Worm (Caenorhabditis elegans) whole organism, L2 larva: ENCODE results near the gene dnj-13.
A peak's percentile ranks its signal among the peaks of the same experiment; 100 is the strongest.
"Not testable (repeated sequence)": the region's sequence is repeated elsewhere in the genome, so short reads cannot be mapped to it uniquely, and the experiment has no call there.

Experiments
- C34F6.9 ChIP-seq: fragments of 150-350 bp; optimal IDR thresholded peaks from 2 replicates; lab custom pipeline; 2014; ENCODE audit warnings: missing biosample characterization, missing genetic modification characterization
- F13H6.1 ChIP-seq: sonication (generic microtip); optimal IDR thresholded peaks from 2 replicates; lab custom pipeline; 2016; ENCODE audit warnings: missing genetic modification characterization, missing compliant biosample characterization
- R02D3.7 ChIP-seq: fragments of 150-350 bp; optimal IDR thresholded peaks from 2 replicates; lab custom pipeline; 2014; ENCODE audit warnings: missing biosample characterization, missing genetic modification characterization
- Y55F3AM.14 ChIP-seq: fragments of 200-800 bp; sonication (Bioruptor generic); optimal IDR thresholded peaks from 2 replicates; lab custom pipeline; 2018; ENCODE audit warnings: mild to moderate bottlenecking, missing genetic modification characterization, missing compliant biosample characterization
- ZK546.5 ChIP-seq: sonication (generic microtip); optimal IDR thresholded peaks from 2 replicates; lab custom pipeline; 2017; ENCODE audit warnings: missing biosample characterization, missing genetic modification characterization
- alr-1 ChIP-seq: fragments of 150-350 bp; optimal IDR thresholded peaks from 2 replicates; lab custom pipeline; 2014; ENCODE audit warnings: missing biosample characterization, missing genetic modification characterization
- aly-2 ChIP-seq: fragments of 150-350 bp; optimal IDR thresholded peaks from 2 replicates; lab custom pipeline; 2014; ENCODE audit warnings: missing biosample characterization, missing genetic modification characterization
- ama-1 ChIP-seq: fragments of 150-350 bp; optimal IDR thresholded peaks from 2 replicates; lab custom pipeline; 2018; ENCODE audit warnings: inconsistent platforms
- blmp-1 ChIP-seq: sonication (generic microtip); optimal IDR thresholded peaks from 2 replicates; lab custom pipeline; 2017; ENCODE audit warnings: missing genetic modification characterization, mild to moderate bottlenecking, missing compliant biosample characterization, antibody characterized with exemption, moderate library complexity; ENCODE audit not compliant: insufficient read depth
- ceh-82 ChIP-seq: fragments of 150-350 bp; optimal IDR thresholded peaks from 2 replicates; lab custom pipeline; 2014; ENCODE audit warnings: missing biosample characterization, missing genetic modification characterization
- dmd-4 ChIP-seq: sonication (generic microtip); optimal IDR thresholded peaks from 2 replicates; lab custom pipeline; 2017; ENCODE audit warnings: missing biosample characterization, missing genetic modification characterization
- egl-27 ChIP-seq: sonication (generic microtip); optimal IDR thresholded peaks from 3 replicates; lab custom pipeline; 2017; ENCODE audit warnings: missing biosample characterization, missing genetic modification reagents, missing genetic modification characterization
- elt-1 ChIP-seq: fragments of 150-350 bp; optimal IDR thresholded peaks from 2 replicates; lab custom pipeline; 2014; ENCODE audit warnings: missing biosample characterization, missing genetic modification characterization
- elt-3 ChIP-seq: sonication (generic microtip); optimal IDR thresholded peaks from 2 replicates; lab custom pipeline; 2017; ENCODE audit warnings: missing biosample characterization, missing genetic modification characterization
- gmeb-1 ChIP-seq: fragments of 150-350 bp; optimal IDR thresholded peaks from 2 replicates; lab custom pipeline; 2014; ENCODE audit warnings: missing biosample characterization, missing genetic modification characterization
- lin-11 ChIP-seq: fragments of 150-350 bp; sonication (generic microtip); optimal IDR thresholded peaks from 2 replicates; lab custom pipeline; 2014; ENCODE audit warnings: missing biosample characterization, missing genetic modification characterization, inconsistent platforms, mixed read lengths
- lin-13 ChIP-seq: fragments of 150-350 bp; optimal IDR thresholded peaks from 2 replicates; lab custom pipeline; 2014; ENCODE audit warnings: missing biosample characterization, missing genetic modification reagents, missing genetic modification characterization
- lin-39 ChIP-seq: fragments of 150-350 bp; optimal IDR thresholded peaks from 2 replicates; lab custom pipeline; 2014; ENCODE audit warnings: missing biosample characterization, missing genetic modification reagents, missing genetic modification characterization
- lsy-2 ChIP-seq, 2 experiments: fragments of 150-350 bp in 1 of 2; sonication (generic microtip) in 1 of 2; optimal IDR thresholded peaks; 2 replicates each; lab custom pipeline; 2014 to 2017; ENCODE audit warnings: missing biosample characterization in 2 of 2, missing genetic modification characterization in 2 of 2
- mab-5 ChIP-seq: fragments of 150-350 bp; optimal IDR thresholded peaks from 2 replicates; lab custom pipeline; 2014; ENCODE audit warnings: missing biosample characterization, missing genetic modification characterization
- nhr-10 ChIP-seq: sonication (generic microtip); optimal IDR thresholded peaks from 2 replicates; lab custom pipeline; 2017; ENCODE audit warnings: missing biosample characterization, missing genetic modification characterization
- nhr-129 ChIP-seq: fragments of 150-350 bp; optimal IDR thresholded peaks from 2 replicates; lab custom pipeline; 2014; ENCODE audit warnings: missing biosample characterization, missing genetic modification characterization
- nhr-23 ChIP-seq: fragments of 150-350 bp; optimal IDR thresholded peaks from 2 replicates; lab custom pipeline; 2014; ENCODE audit warnings: missing biosample characterization, missing genetic modification reagents, missing genetic modification characterization
- nhr-25 ChIP-seq: fragments of 150-350 bp; sonication (generic microtip); optimal IDR thresholded peaks from 3 replicates; lab custom pipeline; 2014; ENCODE audit warnings: missing biosample characterization, missing genetic modification characterization
- nhr-6 ChIP-seq: fragments of 150-350 bp; optimal IDR thresholded peaks from 2 replicates; lab custom pipeline; 2014; ENCODE audit warnings: missing biosample characterization, missing genetic modification characterization
- nhr-77 ChIP-seq: fragments of 150-350 bp; optimal IDR thresholded peaks from 2 replicates; lab custom pipeline; 2014; ENCODE audit warnings: missing biosample characterization, missing genetic modification characterization
- peb-1 ChIP-seq: fragments of 150-350 bp; optimal IDR thresholded peaks from 2 replicates; lab custom pipeline; 2014; ENCODE audit warnings: missing biosample characterization, missing genetic modification characterization
- skn-1 ChIP-seq: sonication (generic microtip); optimal IDR thresholded peaks from 2 replicates; lab custom pipeline; 2017; ENCODE audit warnings: missing biosample characterization, missing genetic modification characterization
- sma-3 ChIP-seq: sonication (generic microtip); optimal IDR thresholded peaks from 2 replicates; lab custom pipeline; 2016; ENCODE audit warnings: missing genetic modification reagents, missing genetic modification characterization, missing compliant biosample characterization
- sma-9 ChIP-seq, 2 experiments: fragments of 150-350 bp in 1 of 2; sonication (generic microtip) in 1 of 2; optimal IDR thresholded peaks; 2 replicates each; lab custom pipeline; 2014 to 2016; ENCODE audit warnings: missing genetic modification characterization in 2 of 2, mild to moderate bottlenecking in 1 of 2, missing biosample characterization in 1 of 2, missing compliant biosample characterization in 1 of 2, missing genetic modification reagents in 1 of 2, moderate library complexity in 1 of 2
- snpc-4 ChIP-seq: fragments of 150-350 bp; optimal IDR thresholded peaks from 2 replicates; lab custom pipeline; 2014; ENCODE audit warnings: missing biosample characterization, missing genetic modification characterization
- unc-39 ChIP-seq: fragments of 150-350 bp; optimal IDR thresholded peaks from 2 replicates; lab custom pipeline; 2014; ENCODE audit warnings: missing biosample characterization, missing genetic modification characterization
- unc-55 ChIP-seq: fragments of 150-350 bp; sonication (generic microtip); optimal IDR thresholded peaks from 3 replicates; lab custom pipeline; 2014; ENCODE audit warnings: missing biosample characterization, missing genetic modification reagents, missing genetic modification characterization
- unc-62 ChIP-seq: fragments of 150-350 bp; optimal IDR thresholded peaks from 2 replicates; lab custom pipeline; 2014; ENCODE audit warnings: missing biosample characterization, missing genetic modification reagents, missing genetic modification characterization
- zag-1 ChIP-seq: fragments of 150-350 bp; optimal IDR thresholded peaks from 2 replicates; lab custom pipeline; 2014; ENCODE audit warnings: missing biosample characterization, missing genetic modification characterization
- ztf-1 ChIP-seq: fragments of 200-800 bp; sonication (Bioruptor generic); conservative IDR thresholded peaks from 2 replicates; pipeline ENCODE4 v1.3.6; 2022; ENCODE audit warnings: missing genetic modification characterization, missing compliant biosample characterization
- ztf-11 ChIP-seq: sonication (generic microtip); optimal IDR thresholded peaks from 2 replicates; lab custom pipeline; 2017; ENCODE audit warnings: missing biosample characterization, missing genetic modification characterization
- ztf-4 ChIP-seq: fragments of 150-350 bp; optimal IDR thresholded peaks from 2 replicates; lab custom pipeline; 2014; ENCODE audit warnings: missing biosample characterization, missing genetic modification characterization

The dnj-13 gene

DNA sequence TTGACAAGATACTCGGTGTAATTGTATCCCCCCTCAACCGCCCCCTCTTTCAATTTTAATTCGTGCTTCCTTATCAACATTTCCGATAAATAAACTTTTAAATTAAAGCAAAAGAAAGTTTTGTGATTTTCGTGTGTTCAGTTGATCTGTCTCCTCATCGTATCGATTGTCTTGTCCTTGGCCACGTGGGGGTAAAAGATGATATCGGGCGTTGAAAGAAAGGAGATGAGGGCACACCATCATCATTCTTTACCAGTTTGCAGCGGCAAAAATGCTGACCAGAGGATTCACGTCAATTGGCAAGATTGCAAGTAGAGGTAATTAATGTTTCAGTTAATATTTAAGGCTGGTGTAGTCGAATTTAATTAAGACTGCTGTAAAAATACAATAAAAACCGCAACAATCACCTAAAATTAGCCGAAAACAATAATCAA lies 1.8 kb downstream of the dnj-13 start, which contains the start of gene F54D5.7 (continued):
- TF ChIP-seq ztf-1: 0 out of 2 replicates have a peak, but pooled peaks have one; percentile 83
- TF ChIP-seq sma-3 (GFP tag; lab: Kevin White, UChicago): peak; percentile 43
- no peak for TF ChIP-seq R02D3.7 (tag; lab: Kevin White, UChicago)
- no peak for TF ChIP-seq skn-1 (tag; lab: Kevin White, UChicago)
- peak; percentile 65 for TF ChIP-seq nhr-25
- peak; percentile 96 for TF ChIP-seq ztf-4
- peak; percentile 20 for TF ChIP-seq unc-62 (GFP tag; lab: Kevin White, UChicago)
- TF ChIP-seq nhr-10: no peak
- peak; percentile 52 for TF ChIP-seq nhr-6 (tag; lab: Kevin White, UChicago)
- no peak for TF ChIP-seq peb-1 (tag; lab: Kevin White, UChicago)
- no peak for TF ChIP-seq unc-39 (tag; lab: Kevin White, UChicago)
- TF ChIP-seq gmeb-1: peak; percentile 35
- peak; percentile 24 to 75 for TF ChIP-seq lsy-2 (tag; optimal IDR thresholded peaks at IDR 0.05; lab: Kevin White, UChicago)
- no peak for TF ChIP-seq nhr-77 (tag; lab: Kevin White, UChicago)
- TF ChIP-seq aly-2 (tag; lab: Kevin White, UChicago): peak; percentile 37

DNA sequence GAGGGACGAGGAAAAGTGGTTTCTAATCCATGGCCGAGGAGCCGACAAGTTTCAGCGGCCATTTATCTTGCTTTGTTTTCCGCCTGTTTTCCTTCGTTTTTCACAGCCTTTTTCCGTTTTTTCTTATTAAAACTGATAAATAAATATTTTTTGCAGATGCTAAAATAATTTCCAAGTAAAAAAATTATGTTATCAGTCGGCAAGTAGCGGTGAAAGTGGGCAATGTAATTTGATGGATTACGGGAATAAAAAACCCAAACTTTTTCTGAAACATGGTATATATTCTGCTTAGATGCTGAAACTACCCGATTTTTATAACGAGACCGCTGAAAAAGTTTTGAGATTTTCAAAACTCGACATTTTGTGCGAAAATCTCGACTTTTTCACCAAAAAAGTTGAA lies 6.5 kb downstream of the dnj-13 start, which contains the start of gene dhgd-1:
dhgd-1 (minus strand) TSS at position 101 of the 400 bp plus-strand sequence.
- TF ChIP-seq nhr-77 (tag; lab: Kevin White, UChicago); sma-3 (GFP tag; lab: Kevin White, UChicago); nhr-129 (tag; lab: Kevin White, UChicago): not testable (repeated sequence)

DNA sequence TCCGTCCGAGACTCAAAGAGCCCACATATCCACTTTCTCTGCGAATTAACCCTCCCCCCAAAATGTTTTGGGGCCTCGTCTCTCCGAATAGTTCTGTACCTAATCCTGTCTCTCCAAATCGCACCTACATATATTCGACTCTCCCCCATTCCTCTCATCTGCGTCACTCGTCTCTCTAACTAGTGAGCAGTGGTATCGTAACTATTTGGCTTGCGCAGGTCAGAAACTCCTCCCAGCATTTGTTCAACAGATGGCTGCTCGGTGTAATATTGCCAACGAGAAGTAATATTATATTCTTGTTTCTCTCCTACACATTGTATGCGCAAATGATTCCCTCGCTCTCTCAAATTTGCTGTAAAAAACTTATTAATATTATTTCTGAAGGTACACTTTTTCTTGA lies 10.1 kb downstream of the dnj-13 start, which contains the start of gene F54D5.24:
F54D5.24 (plus strand) TSS at position 316 of the 400 bp plus-strand sequence.
- no peak for TF ChIP-seq zag-1 (tag; lab: Kevin White, UChicago)
- TF ChIP-seq nhr-23: no peak
- no peak for TF ChIP-seq elt-3
- TF ChIP-seq dmd-4: no peak
- TF ChIP-seq ztf-11 (tag; lab: Kevin White, UChicago): no peak
- TF ChIP-seq R02D3.7 (tag; lab: Kevin White, UChicago): no peak
- TF ChIP-seq nhr-10: no peak

DNA sequence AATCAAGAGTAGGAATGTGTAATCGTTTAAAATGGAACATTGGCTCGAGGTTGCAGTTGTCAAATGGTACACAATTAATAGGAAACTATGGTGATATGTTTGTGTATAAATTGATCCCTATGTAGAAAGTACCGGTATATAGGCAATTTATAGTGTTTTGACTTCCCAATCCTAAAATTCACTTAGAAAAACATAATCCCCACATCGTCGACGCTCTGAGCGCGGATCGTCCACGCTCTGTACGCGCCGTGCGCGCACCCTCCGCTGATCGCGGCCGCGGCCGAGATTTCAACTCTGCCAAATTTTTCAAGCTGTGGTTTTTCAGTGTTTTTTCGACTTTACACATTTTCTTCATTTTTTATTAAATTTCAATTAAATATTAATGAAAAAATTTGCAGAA lies 10.8 kb downstream of the dnj-13 start, which contains the start of gene F54D5.17:
F54D5.17 (plus strand) TSS at position 301 of the 400 bp plus-strand sequence.
- no peak for TF ChIP-seq elt-3
- no peak for TF ChIP-seq ztf-11 (tag; lab: Kevin White, UChicago)
- no peak for TF ChIP-seq lsy-2 (tag; optimal IDR thresholded peaks at IDR 0.05; lab: Kevin White, UChicago)
- TF ChIP-seq nhr-129 (tag; lab: Kevin White, UChicago): no peak
- TF ChIP-seq unc-39 (tag; lab: Kevin White, UChicago): no peak
- no peak for TF ChIP-seq ama-1
- TF ChIP-seq F13H6.1 (tag; lab: Kevin White, UChicago): no peak

DNA sequence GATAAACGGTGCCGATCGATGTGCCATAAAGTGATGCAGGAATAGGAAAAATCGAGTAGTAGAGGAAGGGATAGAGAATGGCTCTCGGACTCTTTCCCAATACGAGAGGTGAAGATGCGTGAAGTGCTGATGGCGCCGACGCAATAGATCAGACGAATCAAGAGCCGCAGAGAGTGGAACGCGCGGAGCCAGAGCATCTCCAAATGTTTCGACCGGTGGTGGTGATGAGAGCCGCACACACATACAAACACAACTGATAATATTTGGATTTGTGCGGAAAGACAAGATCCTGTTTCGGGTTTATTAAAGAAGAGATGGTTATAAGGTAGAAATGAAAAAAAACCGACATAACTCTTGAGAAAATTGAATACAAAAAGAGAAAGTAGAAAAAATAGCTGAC lies 18.6 kb downstream of the dnj-13 start, which contains the start of gene F54D5.15:
F54D5.15 (minus strand) TSS at position 101 of the 400 bp plus-strand sequence.
- TF ChIP-seq blmp-1: no peak
- no peak for TF ChIP-seq nhr-25
- TF ChIP-seq nhr-23: no peak
- no peak for TF ChIP-seq aly-2 (tag; lab: Kevin White, UChicago)
- no peak for TF ChIP-seq snpc-4
- TF ChIP-seq ztf-4: no peak
- no peak for TF ChIP-seq ZK546.5 (tag; lab: Kevin White, UChicago)
- TF ChIP-seq sma-3 (GFP tag; lab: Kevin White, UChicago): no peak
- TF ChIP-seq elt-1 (tag; lab: Kevin White, UChicago): no peak
- no peak for TF ChIP-seq lsy-2 (tag; optimal IDR thresholded peaks at IDR 0.05; lab: Kevin White, UChicago)
- TF ChIP-seq gmeb-1: no peak
- TF ChIP-seq lin-11: no peak
- TF ChIP-seq skn-1 (tag; lab: Kevin White, UChicago): no peak
- TF ChIP-seq dmd-4: no peak
- no peak for TF ChIP-seq zag-1 (tag; lab: Kevin White, UChicago)
- no peak for TF ChIP-seq lin-13
- no peak for TF ChIP-seq unc-62 (GFP tag; lab: Kevin White, UChicago)
- TF ChIP-seq ceh-82 (tag; lab: Kevin White, UChicago): no peak

DNA sequence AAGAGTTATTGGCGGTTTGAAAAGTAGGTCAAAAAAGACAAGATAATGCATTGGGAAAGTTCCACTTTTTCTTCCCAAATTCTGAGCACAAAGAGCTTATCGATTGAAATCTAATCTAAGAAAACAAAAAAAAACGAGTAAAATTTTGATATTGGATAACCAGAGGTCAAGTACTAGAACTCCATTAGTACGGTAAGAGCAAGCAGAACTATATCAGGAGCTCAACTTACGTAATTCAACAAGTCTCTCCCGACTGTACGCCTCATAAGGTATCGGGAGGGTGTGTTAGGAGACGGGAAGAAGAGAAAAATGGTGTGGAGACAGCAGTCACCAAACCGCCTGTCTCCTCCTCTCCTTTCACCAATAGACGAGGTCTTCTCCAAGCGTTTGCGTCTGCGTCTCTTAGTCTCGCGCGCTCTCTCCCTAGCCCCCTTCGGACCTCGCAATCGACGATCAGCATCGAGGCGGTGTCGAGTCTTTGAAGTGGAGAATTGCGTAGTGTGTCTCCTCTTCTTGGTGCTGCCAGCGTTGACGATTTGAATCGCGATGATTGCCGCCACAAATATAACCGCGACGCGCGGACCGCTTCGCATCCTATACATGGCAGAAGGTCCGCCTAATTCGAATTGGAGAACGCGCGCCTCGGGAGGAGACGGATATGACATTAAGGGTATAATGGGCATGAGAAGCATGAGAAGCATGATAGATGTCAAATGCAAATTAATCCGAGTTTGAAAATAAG lies 21.6 kb downstream of the dnj-13 start, which contains the start of gene F54D5.5:
F54D5.5 (minus strand) TSS at position 51 of the 742 bp plus-strand sequence.
- no peak for TF ChIP-seq unc-62 (GFP tag; lab: Kevin White, UChicago)
- no peak for TF ChIP-seq aly-2 (tag; lab: Kevin White, UChicago)
- no peak for TF ChIP-seq elt-3
- TF ChIP-seq mab-5 (tag; lab: Kevin White, UChicago): peak; percentile 2
- TF ChIP-seq lin-39: peak; percentile 77
- TF ChIP-seq nhr-129 (tag; lab: Kevin White, UChicago): peak; percentile 54
- no peak for TF ChIP-seq nhr-25
- no peak for TF ChIP-seq sma-9 (GFP tag; optimal IDR thresholded peaks at IDR 0.05; lab: Kevin White, UChicago)
- no peak for TF ChIP-seq sma-9 (tag; optimal IDR thresholded peaks at IDR 0.05; lab: Kevin White, UChicago)
- TF ChIP-seq unc-55 (GFP tag; lab: Kevin White, UChicago): peak; percentile 34
- peak; percentile 5 for TF ChIP-seq F13H6.1 (tag; lab: Kevin White, UChicago)
- TF ChIP-seq Y55F3AM.14: no peak
- TF ChIP-seq lin-11: peak; percentile 33
- no peak for TF ChIP-seq egl-27
- TF ChIP-seq sma-3 (GFP tag; lab: Kevin White, UChicago): no peak
- TF ChIP-seq lsy-2 (tag; optimal IDR thresholded peaks at IDR 0.05; lab: Kevin White, UChicago): no peak
- TF ChIP-seq ztf-11 (tag; lab: Kevin White, UChicago): no peak
- TF ChIP-seq R02D3.7 (tag; lab: Kevin White, UChicago): no peak
- TF ChIP-seq C34F6.9 (tag; lab: Kevin White, UChicago): peak; percentile 7
- no peak for TF ChIP-seq dmd-4
- TF ChIP-seq alr-1 (tag; lab: Kevin White, UChicago): no peak
